Worm (Caenorhabditis elegans): ENCODE measurements around the gene srx-64.

DNA sequence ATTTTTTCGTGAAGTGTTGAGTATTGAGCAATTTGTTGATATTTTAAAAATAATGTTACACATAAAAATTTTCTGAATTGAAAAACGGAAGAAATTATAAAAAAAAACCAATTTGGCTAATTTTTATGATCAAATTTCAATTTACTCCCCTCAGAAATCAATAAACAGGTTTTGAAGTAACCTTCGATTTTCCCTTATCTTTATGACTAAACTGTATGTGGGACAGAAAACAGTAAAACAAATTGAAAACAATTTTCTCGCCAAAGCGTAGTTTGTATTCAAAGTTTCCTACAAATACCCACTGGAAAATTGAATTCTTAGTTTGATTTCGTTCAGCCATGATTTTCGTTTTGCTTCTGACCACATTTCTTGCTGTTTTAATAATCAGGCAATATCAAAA, 9.6 kb downstream of the srx-64 start, which contains the start of gene cyp-35B1:
- TF ChIP-seq flt-1 (GFP tag; IDR thresholded peaks at IDR 0.05) (no peak), ztf-23 (GFP tag; IDR thresholded peaks at IDR 0.05) (no peak)
